Fruit fly (Drosophila melanogaster) S2 (cell line): ENCODE results near the gene Pex2.

Experiments used
- CG8478 ChIP-seq: fragments of >200 bp; optimal IDR thresholded peaks from 2 replicates; lab custom pipeline; 2018
- CTCF ChIP-seq, 2 experiments: fragments of >200 bp; optimal IDR thresholded peaks; 2 replicates each; lab custom pipeline; 2018

dm6 chr3L:8299224-8300130, 39.4 kb upstream of the Pex2 start, which contains the start of the genes Arl5 and CG13671:
- TF ChIP-seq CTCF (optimal IDR thresholded peaks at IDR 0.05; lab: Kevin White, UChicago) (no peak), CG8478 (lab: Kevin White, UChicago) (no peak)
